Worm (Caenorhabditis elegans) whole organism, L1 larva: ENCODE measurements around the gene osg-1.

Experiments used
- ceh-63 ChIP-seq: fragments of 200-800 bp; sonication (Bioruptor generic); optimal IDR thresholded peaks from 2 replicates; lab custom pipeline; 2018; ENCODE audit warnings: mild to moderate bottlenecking, missing genetic modification characterization, missing compliant biosample characterization
- lin-39 ChIP-seq: fragments of 150-350 bp; optimal IDR thresholded peaks from 2 replicates; lab custom pipeline; 2014; ENCODE audit warnings: missing biosample characterization, missing genetic modification reagents, missing genetic modification characterization
- mdl-1 ChIP-seq, 2 experiments: fragments of 150-350 bp; optimal IDR thresholded peaks; 2 replicates each; lab custom pipeline; 2014 to 2017; ENCODE audit warnings: missing biosample characterization in 2 of 2, missing genetic modification characterization in 2 of 2, inconsistent platforms in 1 of 2
- mep-1 ChIP-seq: fragments of 150-350 bp; optimal IDR thresholded peaks from 2 replicates; lab custom pipeline; 2014; ENCODE audit warnings: missing biosample characterization, missing genetic modification characterization
- nhr-28 ChIP-seq: fragments of 150-350 bp; optimal IDR thresholded peaks from 2 replicates; lab custom pipeline; 2014; ENCODE audit warnings: missing biosample characterization, missing genetic modification characterization
- nhr-84 ChIP-seq: sonication (generic microtip); optimal IDR thresholded peaks from 2 replicates; lab custom pipeline; 2017; ENCODE audit warnings: missing biosample characterization, missing genetic modification characterization
- pqm-1 ChIP-seq: sonication (generic microtip); optimal IDR thresholded peaks from 3 replicates; lab custom pipeline; 2017; ENCODE audit warnings: missing biosample characterization, missing genetic modification characterization
- rnt-1 ChIP-seq: sonication (generic microtip); optimal IDR thresholded peaks from 2 replicates; lab custom pipeline; 2016; ENCODE audit warnings: mild to moderate bottlenecking, missing genetic modification characterization, moderate library complexity, missing compliant biosample characterization

- TF ChIP-seq lin-39: no peak
- no peak for TF ChIP-seq pqm-1 (tag; lab: Kevin White, UChicago)
- no peak for TF ChIP-seq mdl-1 (tag; optimal IDR thresholded peaks at IDR 0.05; lab: Kevin White, UChicago)
- no peak for TF ChIP-seq mep-1 (tag; lab: Kevin White, UChicago)
- no peak for TF ChIP-seq nhr-28
- no peak for TF ChIP-seq nhr-84
- TF ChIP-seq rnt-1 (tag; lab: Kevin White, UChicago): no peak
- TF ChIP-seq ceh-63 (GFP tag; lab: Kevin White, UChicago): no peak
Observed at ce11 chrIII:5438064-5438463, 49.3 kb upstream of the osg-1 start.
